Fruit fly (Drosophila melanogaster) whole organism, embryonic: ENCODE data around the gene CG33795.

Source experiments
- Ada2b ChIP-seq: fragments of 200-800 bp; sonication (Bioruptor generic); IDR thresholded peaks from 2 replicates; pipeline ENCODE4 v1.3.6; 2022; ENCODE audit warnings: missing biosample characterization, missing genetic modification characterization
- Adf1 ChIP-seq: fragments of 200-800 bp; sonication (Bioruptor generic); IDR thresholded peaks from 2 replicates; pipeline ENCODE4 v1.3.6; 2022; ENCODE audit warnings: missing biosample characterization, missing genetic modification characterization
- CG10366 ChIP-seq: fragments of 200-800 bp; sonication (Bioruptor generic); IDR thresholded peaks from 2 replicates; pipeline ENCODE4 v1.3.6; 2022; ENCODE audit warnings: missing biosample characterization, missing genetic modification characterization
- CG10654 ChIP-seq: fragments of 200-800 bp; sonication (Bioruptor generic); optimal IDR thresholded peaks from 2 replicates; lab custom pipeline; 2016; ENCODE audit warnings: missing biosample characterization, missing genetic modification characterization
- CG11247 ChIP-seq: fragments of 200-800 bp; sonication (Bioruptor generic); IDR thresholded peaks from 2 replicates; pipeline ENCODE4 v1.3.6; 2022; ENCODE audit warnings: missing biosample characterization, missing genetic modification characterization
- CG12659 ChIP-seq: fragments of 200-800 bp; sonication (Bioruptor generic); optimal IDR thresholded peaks from 3 replicates; lab custom pipeline; 2017; ENCODE audit warnings: mild to moderate bottlenecking, missing biosample characterization, missing genetic modification reagents, missing genetic modification characterization
- CG12744 ChIP-seq: fragments of 200-800 bp; sonication (Bioruptor generic); optimal IDR thresholded peaks from 2 replicates; lab custom pipeline; 2016; ENCODE audit warnings: missing biosample characterization, missing genetic modification characterization
- CG15073 ChIP-seq: fragments of 200-800 bp; sonication (Bioruptor generic); optimal IDR thresholded peaks from 2 replicates; lab custom pipeline; 2016; ENCODE audit warnings: missing biosample characterization, missing genetic modification characterization
- CG15269 ChIP-seq: fragments of 200-800 bp; sonication (Bioruptor generic); optimal IDR thresholded peaks from 2 replicates; lab custom pipeline; 2018; ENCODE audit warnings: missing biosample characterization, mild to moderate bottlenecking, missing genetic modification characterization, moderate library complexity
- CG17186 ChIP-seq: fragments of 200-800 bp; sonication (Bioruptor generic); optimal IDR thresholded peaks from 3 replicates; lab custom pipeline; 2017; ENCODE audit warnings: missing biosample characterization, missing genetic modification reagents, missing genetic modification characterization
- CG17361 ChIP-seq: fragments of 200-800 bp; sonication (Bioruptor generic); IDR thresholded peaks from 3 replicates; pipeline ENCODE4 v1.3.6; 2022; ENCODE audit warnings: missing biosample characterization, missing genetic modification characterization
- CG17568 ChIP-seq: fragments of 200-800 bp; sonication (Bioruptor generic); optimal IDR thresholded peaks from 2 replicates; lab custom pipeline; 2018; ENCODE audit warnings: missing biosample characterization, mild to moderate bottlenecking, missing genetic modification characterization, moderate library complexity
- CG2116 ChIP-seq: fragments of 200-800 bp; sonication (Bioruptor generic); optimal IDR thresholded peaks from 3 replicates; lab custom pipeline; 2018; ENCODE audit warnings: missing biosample characterization, mild to moderate bottlenecking, missing genetic modification characterization
- CG2129 ChIP-seq: fragments of 200-800 bp; sonication (Bioruptor generic); IDR thresholded peaks from 2 replicates; pipeline ENCODE4 v1.3.6; 2022; ENCODE audit warnings: missing biosample characterization, missing genetic modification characterization; ENCODE audit not compliant: partially characterized antibody
- CG31365 ChIP-seq: fragments of 200-800 bp; sonication (Bioruptor generic); optimal IDR thresholded peaks from 2 replicates; lab custom pipeline; 2018; ENCODE audit warnings: missing biosample characterization, mild to moderate bottlenecking, missing genetic modification characterization
- CG3726 ChIP-seq: fragments of 200-800 bp; sonication (Bioruptor generic); IDR thresholded peaks from 3 replicates; pipeline ENCODE4, ENCODE4 v1.3.6; 2022; ENCODE audit warnings: missing biosample characterization, missing genetic modification characterization
- CG3838 ChIP-seq: fragments of 200-800 bp; sonication (Bioruptor generic); optimal IDR thresholded peaks from 3 replicates; lab custom pipeline; 2016; ENCODE audit warnings: missing biosample characterization, missing genetic modification characterization
- CG3847 ChIP-seq: fragments of 200-800 bp; sonication (Bioruptor generic); IDR thresholded peaks from 2 replicates; pipeline ENCODE4 v1.3.6; 2022; ENCODE audit warnings: missing biosample characterization, missing genetic modification characterization
- CG4404 ChIP-seq: fragments of 200-800 bp; sonication (Bioruptor generic); IDR thresholded peaks from 2 replicates; pipeline ENCODE4 v1.3.6; 2022; ENCODE audit warnings: missing biosample characterization, missing genetic modification characterization
- CG7963 ChIP-seq: fragments of 200-800 bp; sonication (Bioruptor generic); IDR thresholded peaks from 3 replicates; pipeline ENCODE4 v1.3.6; 2022; ENCODE audit warnings: missing biosample characterization, missing genetic modification characterization; ENCODE audit not compliant: partially characterized antibody
- CG9876 ChIP-seq: fragments of 200-800 bp; sonication (Bioruptor generic); optimal IDR thresholded peaks from 2 replicates; lab custom pipeline; 2016; ENCODE audit warnings: missing biosample characterization, missing genetic modification characterization
- CkIIα-i1 ChIP-seq: fragments of 200-800 bp; sonication (Bioruptor generic); IDR thresholded peaks from 2 replicates; pipeline ENCODE4 v1.3.6; 2022; ENCODE audit warnings: missing biosample characterization, missing genetic modification characterization
- Dad ChIP-seq: fragments of 200-800 bp; sonication (Bioruptor generic); optimal IDR thresholded peaks from 3 replicates; lab custom pipeline; 2016; ENCODE audit warnings: missing biosample characterization, missing genetic modification characterization
- Dll ChIP-seq: fragments of 200-800 bp; sonication (Bioruptor generic); IDR thresholded peaks from 4 replicates; pipeline ENCODE4 v1.3.6; 2022; ENCODE audit warnings: missing biosample characterization, missing genetic modification characterization; ENCODE audit not compliant: partially characterized antibody
- H15 ChIP-seq: fragments of 200-800 bp; sonication (Bioruptor generic); IDR thresholded peaks from 3 replicates; pipeline ENCODE4 v1.3.6; 2022; ENCODE audit warnings: missing biosample characterization, missing genetic modification characterization
- Jarid2 ChIP-seq: fragments of 200-800 bp; sonication (Bioruptor generic); optimal IDR thresholded peaks from 3 replicates; lab custom pipeline; 2017; ENCODE audit warnings: mild to moderate bottlenecking, missing biosample characterization, missing genetic modification reagents, missing genetic modification characterization
- Lim3 ChIP-seq: fragments of 200-800 bp; sonication (Bioruptor generic); IDR thresholded peaks from 2 replicates; pipeline ENCODE4 v1.3.6; 2022; ENCODE audit warnings: missing biosample characterization, missing genetic modification characterization
- Max ChIP-seq: fragments of 200-800 bp; sonication (Bioruptor generic); optimal IDR thresholded peaks from 2 replicates; lab custom pipeline; 2016; ENCODE audit warnings: missing biosample characterization, mild to moderate bottlenecking, missing genetic modification characterization
- Nf-YB ChIP-seq: fragments of 200-800 bp; sonication (Bioruptor generic); optimal IDR thresholded peaks from 3 replicates; lab custom pipeline; 2019; ENCODE audit warnings: missing biosample characterization, mild to moderate bottlenecking, missing genetic modification characterization, moderate library complexity
- NfI ChIP-seq: fragments of 200-800 bp; sonication (Bioruptor generic); optimal IDR thresholded peaks from 3 replicates; lab custom pipeline; 2018; ENCODE audit warnings: missing biosample characterization, mild to moderate bottlenecking, missing genetic modification characterization, moderate library complexity
- Side ChIP-seq: fragments of 200-800 bp; sonication (Bioruptor generic); optimal IDR thresholded peaks from 2 replicates; lab custom pipeline; 2016; ENCODE audit warnings: missing biosample characterization, missing genetic modification characterization
- Sin3A ChIP-seq: fragments of >200 bp; optimal IDR thresholded peaks from 2 replicates; lab custom pipeline; 2018
- Taf1 ChIP-seq: fragments of 200-800 bp; sonication (Bioruptor generic); IDR thresholded peaks from 2 replicates; pipeline ENCODE4 v1.3.6; 2022; ENCODE audit warnings: missing biosample characterization, missing genetic modification characterization
- Trl ChIP-seq, 3 experiments: fragments of >200 bp in 2 of 3; fragments of 200-800 bp in 1 of 3; sonication (Bioruptor generic) in 1 of 3; optimal IDR thresholded peaks; 2 replicates in 1 of 3; 3 replicates in 2 of 3; lab custom pipeline; 2016 to 2017; ENCODE audit warnings: missing biosample characterization in 1 of 3, missing genetic modification characterization in 1 of 3
- cato ChIP-seq: fragments of 200-800 bp; sonication (Bioruptor generic); optimal IDR thresholded peaks from 2 replicates; lab custom pipeline; 2016; ENCODE audit warnings: missing biosample characterization, missing genetic modification characterization, borderline replicate concordance
- croc ChIP-seq: fragments of 200-800 bp; sonication (Bioruptor generic); conservative IDR thresholded peaks from 3 replicates; pipeline ENCODE4 v1.3.6; 2022; ENCODE audit warnings: missing biosample characterization, missing genetic modification characterization
- disco-r ChIP-seq: fragments of 200-800 bp; sonication (Bioruptor generic); optimal IDR thresholded peaks from 2 replicates; lab custom pipeline; 2016; ENCODE audit warnings: missing biosample characterization, missing genetic modification characterization
- eyg ChIP-seq: fragments of 200-800 bp; sonication (Bioruptor generic); optimal IDR thresholded peaks from 3 replicates; lab custom pipeline; 2016; ENCODE audit warnings: missing biosample characterization, missing genetic modification characterization
- fd64A ChIP-seq: fragments of 200-800 bp; sonication (Bioruptor generic); optimal IDR thresholded peaks from 3 replicates; lab custom pipeline; 2018; ENCODE audit warnings: missing biosample characterization, mild to moderate bottlenecking, missing genetic modification characterization
- fd96Cb ChIP-seq: fragments of 200-800 bp; sonication (Bioruptor generic); optimal IDR thresholded peaks from 2 replicates; lab custom pipeline; 2018; ENCODE audit warnings: missing biosample characterization, mild to moderate bottlenecking, missing genetic modification characterization, moderate library complexity
- grau ChIP-seq: fragments of 200-800 bp; optimal IDR thresholded peaks from 3 replicates; lab custom pipeline; 2019; ENCODE audit warnings: missing biosample characterization, mild to moderate bottlenecking, missing genetic modification characterization, moderate library complexity
- sim ChIP-seq: fragments of 200-800 bp; sonication (Bioruptor generic); IDR thresholded peaks from 2 replicates; pipeline ENCODE4 v1.3.6; 2022; ENCODE audit warnings: missing biosample characterization, missing genetic modification characterization
- slp2 ChIP-seq: fragments of 200-800 bp; sonication (Bioruptor generic); optimal IDR thresholded peaks from 2 replicates; lab custom pipeline; 2016; ENCODE audit warnings: missing biosample characterization, missing genetic modification characterization
- stwl ChIP-seq: fragments of 200-800 bp; sonication (Bioruptor generic); optimal IDR thresholded peaks from 3 replicates; lab custom pipeline; 2018; ENCODE audit warnings: missing biosample characterization, mild to moderate bottlenecking, missing genetic modification characterization, moderate library complexity
- sug ChIP-seq: fragments of 200-800 bp; optimal IDR thresholded peaks from 2 replicates; lab custom pipeline; 2019; ENCODE audit warnings: missing biosample characterization, mild to moderate bottlenecking, missing genetic modification characterization, moderate library complexity
- unc-4 ChIP-seq: fragments of 200-800 bp; sonication (Bioruptor generic); IDR thresholded peaks from 2 replicates; pipeline ENCODE4 v1.3.6; 2022; ENCODE audit warnings: missing biosample characterization, missing genetic modification characterization; ENCODE audit not compliant: partially characterized antibody
- usp ChIP-seq: fragments of >200 bp; optimal IDR thresholded peaks from 2 replicates; lab custom pipeline; 2017; ENCODE audit warnings: missing biosample characterization, missing genetic modification characterization
- zen ChIP-seq: fragments of 200-800 bp; sonication (Bioruptor generic); optimal IDR thresholded peaks from 3 replicates; lab custom pipeline; 2018; ENCODE audit warnings: missing biosample characterization, mild to moderate bottlenecking, missing genetic modification characterization, moderate library complexity
- zen2 ChIP-seq: fragments of 200-800 bp; sonication (Bioruptor generic); IDR thresholded peaks from 3 replicates; pipeline ENCODE4 v1.3.6; 2022; ENCODE audit warnings: missing biosample characterization, missing genetic modification characterization; ENCODE audit not compliant: partially characterized antibody

Gene CG33795

dm6 chr3L:16160420-16161069 is 10.6 kb downstream of the CG33795 start (continued):
- TF ChIP-seq CG3838 (GFP tag; lab: Kevin White, UChicago) = no peak
- TF ChIP-seq Adf1 = no peak
- peak; percentile 55 for TF ChIP-seq Side (GFP tag; lab: Kevin White, UChicago)
- no peak for TF ChIP-seq zen2 (GFP tag; lab: Robert Waterston, UW)
- TF ChIP-seq CG31365 = no peak
- no peak for TF ChIP-seq zen (tag; lab: Kevin White, UChicago)
- TF ChIP-seq CG4404 = peak; percentile 10; the same call in 1 of the 2 replicates
- TF ChIP-seq Lim3 (GFP tag; lab: Robert Waterston, UW) = no peak
- peak; percentile 73 for TF ChIP-seq CG12659 (GFP tag; lab: Kevin White, UChicago)
- TF ChIP-seq CG3726 (GFP tag; lab: Robert Waterston, UW) = 0 out of 3 replicates have a peak, but pooled peaks have one; percentile 24
- TF ChIP-seq Dad (GFP tag; lab: Kevin White, UChicago) = no peak
- TF ChIP-seq grau (tag; lab: Kevin White, UChicago) = peak; percentile 78
- TF ChIP-seq Dll = no peak
- TF ChIP-seq Taf1 (GFP tag; lab: Robert Waterston, UW) = no peak
- TF ChIP-seq usp (GFP tag; lab: Kevin White, UChicago) = no peak
- TF ChIP-seq CkIIα-i1 = no peak
- no peak for TF ChIP-seq CG12744
- peak; percentile 66 for TF ChIP-seq CG3847 (GFP tag; lab: Robert Waterston, UW)
- TF ChIP-seq NfI (GFP tag; lab: Kevin White, UChicago) = peak; percentile 47
- TF ChIP-seq cato (GFP tag; lab: Kevin White, UChicago) = peak; percentile 4
- no peak for TF ChIP-seq CG7963
- no peak for TF ChIP-seq Sin3A (lab: Kevin White, UChicago)
- TF ChIP-seq CG17361 (GFP tag; lab: Robert Waterston, UW) = peak; percentile 56; the same call in 2 of the 3 replicates
- peak; percentile 61 for TF ChIP-seq eyg (GFP tag; lab: Kevin White, UChicago)
- peak; percentile 46 for TF ChIP-seq sug
- peak; percentile 29; the same call in 1 of the 3 replicates for TF ChIP-seq H15
- no peak for TF ChIP-seq CG2129
- TF ChIP-seq CG17568 (GFP tag; lab: Kevin White, UChicago) = no peak
- TF ChIP-seq stwl (tag; lab: Kevin White, UChicago) = no peak
- no peak for TF ChIP-seq CG17186
- TF ChIP-seq slp2 (GFP tag; lab: Kevin White, UChicago) = peak; percentile 45
- no peak for TF ChIP-seq CG15073 (GFP tag; lab: Kevin White, UChicago)
- TF ChIP-seq Ada2b (GFP tag; lab: Robert Waterston, UW) = no peak
- no peak for TF ChIP-seq CG9876 (GFP tag; lab: Kevin White, UChicago)
- peak; percentile 28; the same call in 1 of the 2 replicates for TF ChIP-seq CG10366 (GFP tag; lab: Robert Waterston, UW)
- TF ChIP-seq CG15269 (tag; lab: Kevin White, UChicago) = peak; percentile 81
- peak; percentile 39 for TF ChIP-seq CG10654 (GFP tag; lab: Kevin White, UChicago)
- peak; percentile 33 for TF ChIP-seq Nf-YB (GFP tag; lab: Kevin White, UChicago)
- TF ChIP-seq sim (GFP tag; lab: Robert Waterston, UW) = no peak
- no peak for TF ChIP-seq fd64A
- TF ChIP-seq Max (GFP tag; lab: Kevin White, UChicago) = peak; percentile 25
- TF ChIP-seq fd96Cb (tag; lab: Kevin White, UChicago) = peak; percentile 58
- no peak for TF ChIP-seq unc-4
- no peak for TF ChIP-seq CG2116 (GFP tag; lab: Kevin White, UChicago)
- no peak; the same call in 1 of the 2 replicates for TF ChIP-seq CG11247
- TF ChIP-seq croc (GFP tag; lab: Robert Waterston, UW) = peak; percentile 41; the same call in 2 of the 3 replicates
- TF ChIP-seq Jarid2 = peak; percentile 21
- TF ChIP-seq Trl (optimal IDR thresholded peaks at IDR 0.05; lab: Kevin White, UChicago) = no peak
- peak; percentile 55 for TF ChIP-seq Trl (GFP tag; optimal IDR thresholded peaks at IDR 0.05; lab: Kevin White, UChicago)
- peak; percentile 9 for TF ChIP-seq disco-r (GFP tag; lab: Kevin White, UChicago)
